Fruit fly (Drosophila melanogaster) whole organism, embryonic: ENCODE results near the gene CG3032.
A peak's percentile ranks its signal among the peaks of the same experiment; 100 is the strongest.

Experiments used
- Abd-B ChIP-seq: fragments of 200-800 bp; sonication (Bioruptor generic); optimal IDR thresholded peaks from 2 replicates; lab custom pipeline; 2018; ENCODE audit warnings: missing biosample characterization, mild to moderate bottlenecking, missing genetic modification characterization, moderate library complexity
- Adf1 ChIP-seq: fragments of 200-800 bp; sonication (Bioruptor generic); IDR thresholded peaks from 2 replicates; pipeline ENCODE4 v1.3.6; 2022; ENCODE audit warnings: missing biosample characterization, missing genetic modification characterization
- Bdp1 ChIP-seq: fragments of 200-800 bp; sonication (Bioruptor generic); optimal IDR thresholded peaks from 3 replicates; lab custom pipeline; 2016; ENCODE audit warnings: missing biosample characterization, missing genetic modification characterization
- CG10147 ChIP-seq: fragments of 200-800 bp; sonication (Bioruptor generic); optimal IDR thresholded peaks from 2 replicates; lab custom pipeline; 2019; ENCODE audit warnings: missing biosample characterization, mild to moderate bottlenecking, missing genetic modification characterization, moderate library complexity
- CG11696 ChIP-seq: fragments of 200-800 bp; sonication (Bioruptor generic); IDR thresholded peaks from 2 replicates; pipeline ENCODE4 v1.3.6; 2022; ENCODE audit warnings: missing biosample characterization, missing genetic modification characterization
- CG12659 ChIP-seq: fragments of 200-800 bp; sonication (Bioruptor generic); optimal IDR thresholded peaks from 3 replicates; lab custom pipeline; 2017; ENCODE audit warnings: mild to moderate bottlenecking, missing biosample characterization, missing genetic modification reagents, missing genetic modification characterization
- CG13123 ChIP-seq: fragments of 200-800 bp; sonication (Bioruptor generic); optimal IDR thresholded peaks from 2 replicates; lab custom pipeline; 2016; ENCODE audit warnings: missing biosample characterization, missing genetic modification characterization
- CG14014 ChIP-seq: fragments of 200-800 bp; sonication (Bioruptor generic); IDR thresholded peaks from 2 replicates; pipeline ENCODE4 v1.3.6; 2022; ENCODE audit warnings: missing biosample characterization, missing genetic modification characterization
- CG15269 ChIP-seq: fragments of 200-800 bp; sonication (Bioruptor generic); optimal IDR thresholded peaks from 2 replicates; lab custom pipeline; 2018; ENCODE audit warnings: missing biosample characterization, mild to moderate bottlenecking, missing genetic modification characterization, moderate library complexity
- CG17186 ChIP-seq: fragments of 200-800 bp; sonication (Bioruptor generic); optimal IDR thresholded peaks from 3 replicates; lab custom pipeline; 2017; ENCODE audit warnings: missing biosample characterization, missing genetic modification reagents, missing genetic modification characterization
- CG18262 ChIP-seq: fragments of 200-800 bp; optimal IDR thresholded peaks from 3 replicates; lab custom pipeline; 2019; ENCODE audit warnings: missing biosample characterization, mild to moderate bottlenecking, missing genetic modification characterization, moderate library complexity
- CG18764 ChIP-seq: fragments of 200-800 bp; sonication (Bioruptor generic); optimal IDR thresholded peaks from 3 replicates; lab custom pipeline; 2016; ENCODE audit warnings: missing biosample characterization, missing genetic modification characterization
- CG2199 ChIP-seq: fragments of 200-800 bp; sonication (Bioruptor generic); IDR thresholded peaks from 3 replicates; pipeline ENCODE4 v1.3.6; 2022; ENCODE audit warnings: missing biosample characterization, missing genetic modification characterization
- CG32532 ChIP-seq: fragments of 200-800 bp; sonication (Bioruptor generic); IDR thresholded peaks from 2 replicates; pipeline ENCODE4 v1.3.6; 2022; ENCODE audit warnings: missing biosample characterization, missing genetic modification characterization
- CG33557 ChIP-seq: fragments of 200-800 bp; sonication (Bioruptor generic); optimal IDR thresholded peaks from 2 replicates; lab custom pipeline; 2019; ENCODE audit warnings: missing biosample characterization, mild to moderate bottlenecking, missing genetic modification characterization, moderate library complexity
- CG3838 ChIP-seq: fragments of 200-800 bp; sonication (Bioruptor generic); optimal IDR thresholded peaks from 3 replicates; lab custom pipeline; 2016; ENCODE audit warnings: missing biosample characterization, missing genetic modification characterization
- CG3995 ChIP-seq: fragments of 200-800 bp; sonication (Bioruptor generic); optimal IDR thresholded peaks from 3 replicates; lab custom pipeline; 2016; ENCODE audit warnings: missing biosample characterization, missing genetic modification characterization
- CG4730 ChIP-seq: fragments of 200-800 bp; sonication (Bioruptor generic); IDR thresholded peaks from 2 replicates; pipeline ENCODE4 v1.3.6; 2022; ENCODE audit warnings: missing biosample characterization, missing genetic modification characterization
- CG6813 ChIP-seq: fragments of 200-800 bp; sonication (Bioruptor generic); optimal IDR thresholded peaks from 2 replicates; lab custom pipeline; 2017; ENCODE audit warnings: missing biosample characterization, missing genetic modification characterization, mild to moderate bottlenecking, moderate library complexity, missing genetic modification reagents
- CG7786 ChIP-seq: fragments of 200-800 bp; sonication (Bioruptor generic); optimal IDR thresholded peaks from 2 replicates; lab custom pipeline; 2016; ENCODE audit warnings: missing biosample characterization, missing genetic modification characterization
- CG7928 ChIP-seq: fragments of 200-800 bp; sonication (Bioruptor generic); optimal IDR thresholded peaks from 2 replicates; lab custom pipeline; 2017; ENCODE audit warnings: missing biosample characterization, mild to moderate bottlenecking, missing genetic modification characterization
- CG8359 ChIP-seq: fragments of 200-800 bp; sonication (Bioruptor generic); optimal IDR thresholded peaks from 2 replicates; lab custom pipeline; 2017; ENCODE audit warnings: missing biosample characterization, mild to moderate bottlenecking, missing genetic modification characterization, borderline replicate concordance
- CG9727 ChIP-seq: fragments of 200-800 bp; sonication (Bioruptor generic); optimal IDR thresholded peaks from 3 replicates; lab custom pipeline; 2017; ENCODE audit warnings: missing biosample characterization, mild to moderate bottlenecking, missing genetic modification characterization
- Hmr ChIP-seq: fragments of 200-800 bp; sonication (Bioruptor generic); optimal IDR thresholded peaks from 3 replicates; lab custom pipeline; 2017; ENCODE audit warnings: mild to moderate bottlenecking, missing biosample characterization, missing genetic modification reagents, missing genetic modification characterization
- Hsf ChIP-seq: fragments of 200-800 bp; sonication (Bioruptor generic); optimal IDR thresholded peaks from 3 replicates; lab custom pipeline; 2016; ENCODE audit warnings: missing biosample characterization, missing genetic modification characterization
- Kr ChIP-seq: fragments of 200-800 bp; sonication (Bioruptor generic); optimal IDR thresholded peaks from 2 replicates; lab custom pipeline; 2017; ENCODE audit warnings: missing biosample characterization, mild to moderate bottlenecking, missing genetic modification characterization
- Lpt ChIP-seq: fragments of >200 bp; optimal IDR thresholded peaks from 2 replicates; lab custom pipeline; 2018; ENCODE audit warnings: missing biosample characterization, missing genetic modification characterization
- Med ChIP-seq: fragments of 200-800 bp; sonication (Bioruptor generic); peaks from one replicate; lab custom pipeline; 2016; ENCODE audit warnings: missing biosample characterization, missing genetic modification characterization, mild to moderate bottlenecking, inconsistent platforms, moderate library complexity
- Oaz ChIP-seq: fragments of 200-800 bp; sonication (Bioruptor generic); IDR thresholded peaks from 2 replicates; pipeline ENCODE4 v1.3.6; 2022; ENCODE audit warnings: missing biosample characterization, missing genetic modification characterization
- Ptx1 ChIP-seq: fragments of 200-800 bp; sonication (Bioruptor generic); IDR thresholded peaks from 2 replicates; pipeline ENCODE4 v1.3.6; 2022; ENCODE audit warnings: missing biosample characterization, missing genetic modification characterization
- Ravus ChIP-seq: fragments of 200-800 bp; sonication (Bioruptor generic); IDR thresholded peaks from 2 replicates; pipeline ENCODE4 v1.3.6; 2022; ENCODE audit warnings: missing biosample characterization, missing genetic modification characterization
- Side ChIP-seq: fragments of 200-800 bp; sonication (Bioruptor generic); optimal IDR thresholded peaks from 2 replicates; lab custom pipeline; 2016; ENCODE audit warnings: missing biosample characterization, missing genetic modification characterization
- Vsx1 ChIP-seq: fragments of 200-800 bp; sonication (Bioruptor generic); optimal IDR thresholded peaks from 2 replicates; lab custom pipeline; 2017; ENCODE audit warnings: missing biosample characterization, mild to moderate bottlenecking, missing genetic modification characterization, missing genetic modification reagents
- abd-A ChIP-seq: fragments of 200-800 bp; sonication (Bioruptor generic); optimal IDR thresholded peaks from 3 replicates; lab custom pipeline; 2019; ENCODE audit warnings: missing biosample characterization, mild to moderate bottlenecking, missing genetic modification characterization, moderate library complexity
- bcd ChIP-seq: fragments of 200-800 bp; sonication (Bioruptor generic); optimal IDR thresholded peaks from 2 replicates; lab custom pipeline; 2017; ENCODE audit warnings: missing biosample characterization, mild to moderate bottlenecking, missing genetic modification characterization
- bigmax ChIP-seq: fragments of 200-800 bp; sonication (Bioruptor generic); optimal IDR thresholded peaks from 2 replicates; lab custom pipeline; 2018; ENCODE audit warnings: missing biosample characterization, mild to moderate bottlenecking, missing genetic modification characterization
- bsh ChIP-seq, 2 experiments: fragments of 200-800 bp; sonication (Bioruptor generic); optimal IDR thresholded peaks; 2 replicates each; lab custom pipeline; 2017 to 2018; ENCODE audit warnings: mild to moderate bottlenecking in 2 of 2, missing biosample characterization in 2 of 2, missing genetic modification characterization in 2 of 2, moderate library complexity in 1 of 2
- chn ChIP-seq: fragments of 200-800 bp; sonication (Bioruptor generic); optimal IDR thresholded peaks from 2 replicates; lab custom pipeline; 2016; ENCODE audit warnings: missing biosample characterization, missing genetic modification characterization
- ci ChIP-seq: fragments of 200-800 bp; sonication (Bioruptor generic); IDR thresholded peaks from 3 replicates; pipeline ENCODE4 v1.3.6; 2022; ENCODE audit warnings: missing biosample characterization, missing genetic modification characterization
- disco-r ChIP-seq: fragments of 200-800 bp; sonication (Bioruptor generic); optimal IDR thresholded peaks from 2 replicates; lab custom pipeline; 2016; ENCODE audit warnings: missing biosample characterization, missing genetic modification characterization
- dm ChIP-seq: fragments of 200-800 bp; sonication (Bioruptor generic); optimal IDR thresholded peaks from 3 replicates; lab custom pipeline; 2016; ENCODE audit warnings: missing biosample characterization, missing genetic modification characterization
- emc ChIP-seq: fragments of 200-800 bp; sonication (Bioruptor generic); optimal IDR thresholded peaks from 2 replicates; lab custom pipeline; 2016; ENCODE audit warnings: missing biosample characterization, missing genetic modification characterization
- jing ChIP-seq: fragments of 200-800 bp; sonication (Bioruptor generic); optimal IDR thresholded peaks from 2 replicates; lab custom pipeline; 2018; ENCODE audit warnings: missing biosample characterization, mild to moderate bottlenecking, missing genetic modification characterization
- kah ChIP-seq: fragments of 200-800 bp; sonication (Bioruptor generic); optimal IDR thresholded peaks from 2 replicates; lab custom pipeline; 2018; ENCODE audit warnings: missing biosample characterization, mild to moderate bottlenecking, missing genetic modification characterization
- org-1 ChIP-seq: fragments of 200-800 bp; sonication (Bioruptor generic); optimal IDR thresholded peaks from 2 replicates; lab custom pipeline; 2017; ENCODE audit warnings: missing biosample characterization, missing genetic modification characterization
- peb ChIP-seq: fragments of 200-800 bp; sonication (Bioruptor generic); IDR thresholded peaks from 2 replicates; pipeline ENCODE4 v1.3.6; 2022; ENCODE audit warnings: missing biosample characterization, missing genetic modification characterization
- phol ChIP-seq: fragments of 200-800 bp; sonication (Bioruptor generic); optimal IDR thresholded peaks from 3 replicates; lab custom pipeline; 2018; ENCODE audit warnings: missing biosample characterization, mild to moderate bottlenecking, missing genetic modification characterization, moderate library complexity
- pnt ChIP-seq: fragments of 200-800 bp; sonication (Bioruptor generic); optimal IDR thresholded peaks from 3 replicates; lab custom pipeline; 2016; ENCODE audit warnings: missing biosample characterization, missing genetic modification characterization
- pum ChIP-seq: fragments of 200-800 bp; sonication (Bioruptor generic); optimal IDR thresholded peaks from 2 replicates; lab custom pipeline; 2016; ENCODE audit warnings: missing biosample characterization, missing genetic modification characterization
- rib ChIP-seq: fragments of 200-800 bp; sonication (Bioruptor generic); IDR thresholded peaks from 2 replicates; pipeline ENCODE4 v1.3.6; 2022; ENCODE audit warnings: missing biosample characterization, missing genetic modification characterization
- tgo ChIP-seq: fragments of 200-800 bp; sonication (Bioruptor generic); IDR thresholded peaks from 3 replicates; pipeline ENCODE4 v1.3.6; 2022; ENCODE audit warnings: missing biosample characterization, missing genetic modification characterization
- z ChIP-seq: fragments of 200-800 bp; sonication (Bioruptor generic); IDR thresholded peaks from 3 replicates; pipeline ENCODE4 v1.3.6; 2022; ENCODE audit warnings: missing biosample characterization, missing genetic modification characterization

Gene CG3032

DNA sequence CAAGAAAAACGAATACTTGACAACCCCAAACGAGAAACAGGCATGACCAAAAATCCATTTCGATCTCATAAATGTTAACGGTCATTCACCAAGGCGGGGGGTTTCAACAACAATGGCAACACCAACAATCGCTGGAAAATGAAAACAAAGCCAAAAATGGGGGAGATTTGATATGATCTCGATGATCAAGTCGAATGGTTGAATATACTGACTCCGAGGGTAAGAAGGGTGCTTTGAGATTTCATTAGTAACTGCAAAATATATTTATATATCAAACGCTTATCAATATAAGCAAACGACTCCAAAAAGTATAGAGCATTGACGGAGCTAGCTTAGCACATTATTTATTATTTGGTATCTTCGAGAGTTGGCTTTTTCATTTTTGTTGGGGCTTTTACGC is 23.6 kb downstream of the CG3032 start (continued):
- TF ChIP-seq CG8359, result no peak
- TF ChIP-seq org-1, result no peak
- TF ChIP-seq CG33557, result no peak
- no peak for TF ChIP-seq bcd (GFP tag; lab: Kevin White, UChicago)
- TF ChIP-seq CG10147 (GFP tag; lab: Kevin White, UChicago), result peak; percentile 14
- TF ChIP-seq CG2199 (GFP tag; lab: Robert Waterston, UW), result 0 out of 3 replicates have a peak, but pooled peaks have one; percentile 59
- TF ChIP-seq Bdp1 (GFP tag; lab: Kevin White, UChicago), result no peak
- TF ChIP-seq abd-A (tag; lab: Kevin White, UChicago), result peak; percentile 80
- TF ChIP-seq dm (GFP tag; lab: Kevin White, UChicago), result no peak
- TF ChIP-seq kah (GFP tag; lab: Kevin White, UChicago), result no peak
- TF ChIP-seq bigmax (GFP tag; lab: Kevin White, UChicago), result peak; percentile 49
- TF ChIP-seq CG3995 (GFP tag; lab: Kevin White, UChicago), result no peak
- TF ChIP-seq CG7786 (GFP tag; lab: Kevin White, UChicago), result no peak
- TF ChIP-seq CG18764, result no peak
- TF ChIP-seq CG4730 (GFP tag; lab: Robert Waterston, UW), result no peak
- no peak for TF ChIP-seq Abd-B (GFP tag; lab: Kevin White, UChicago)
- TF ChIP-seq CG7928, result no peak
- TF ChIP-seq Kr, result no peak
- TF ChIP-seq Adf1 (GFP tag; lab: Robert Waterston, UW), result no peak
- TF ChIP-seq CG17186 (GFP tag; lab: Kevin White, UChicago), result no peak
- TF ChIP-seq rib, result no peak
- TF ChIP-seq bsh (GFP tag; optimal IDR thresholded peaks at IDR 0.05; lab: Kevin White, UChicago), result peak in 1 of 2 experiments; percentile 28
- TF ChIP-seq phol (tag; lab: Kevin White, UChicago), result peak; percentile 1
- TF ChIP-seq CG15269 (tag; lab: Kevin White, UChicago), result peak; percentile 5
- no peak for TF ChIP-seq chn
- TF ChIP-seq Hsf (GFP tag; lab: Kevin White, UChicago), result no peak
- TF ChIP-seq CG32532, result no peak
- no peak for TF ChIP-seq pum
- no peak for TF ChIP-seq jing (GFP tag; lab: Kevin White, UChicago)
- TF ChIP-seq disco-r (GFP tag; lab: Kevin White, UChicago), result no peak
- TF ChIP-seq CG13123 (GFP tag; lab: Kevin White, UChicago), result no peak
- TF ChIP-seq CG18262 (tag; lab: Kevin White, UChicago), result peak; percentile 29
- TF ChIP-seq CG11696 (GFP tag; lab: Robert Waterston, UW), result no peak
- TF ChIP-seq Lpt (GFP tag; lab: Kevin White, UChicago), result no peak
- TF ChIP-seq CG14014 (GFP tag; lab: Robert Waterston, UW), result no peak
- TF ChIP-seq pnt (GFP tag; lab: Kevin White, UChicago), result no peak
- 0 out of 3 replicates have a peak, but pooled peaks have one; percentile 32 for TF ChIP-seq tgo (GFP tag; lab: Robert Waterston, UW)
- TF ChIP-seq peb (GFP tag; lab: Robert Waterston, UW), result no peak
- TF ChIP-seq CG12659 (GFP tag; lab: Kevin White, UChicago), result no peak
- peak; percentile 72 for TF ChIP-seq Med (GFP tag; lab: Kevin White, UChicago)
- no peak for TF ChIP-seq Oaz
- TF ChIP-seq CG3838 (GFP tag; lab: Kevin White, UChicago), result no peak
- no peak for TF ChIP-seq Vsx1 (GFP tag; lab: Kevin White, UChicago)
- no peak for TF ChIP-seq emc (GFP tag; lab: Kevin White, UChicago)
- TF ChIP-seq CG6813 (GFP tag; lab: Kevin White, UChicago), result no peak
- no peak for TF ChIP-seq Hmr
- TF ChIP-seq Ptx1, result no peak
- TF ChIP-seq Ravus, result no peak
- no peak for TF ChIP-seq CG9727
- no peak for TF ChIP-seq ci (GFP tag; lab: Robert Waterston, UW)
- TF ChIP-seq z (GFP tag; lab: Robert Waterston, UW), result no peak
- TF ChIP-seq Side (GFP tag; lab: Kevin White, UChicago), result no peak
